Worm (Caenorhabditis elegans): ENCODE data around the gene metl-1.

ce11 chrII:11443862-11444261, 29.5 kb downstream of the metl-1 start, which contains the start of gene adbp-1:
- TF ChIP-seq nhr-12 (tag; optimal IDR thresholded peaks at IDR 0.05), result no peak
- no peak for TF ChIP-seq elt-1 (tag; optimal IDR thresholded peaks at IDR 0.05)
- no peak for TF ChIP-seq lin-13 (GFP tag; optimal IDR thresholded peaks at IDR 0.05)
- no peak for TF ChIP-seq nhr-6 (tag; optimal IDR thresholded peaks at IDR 0.05)
- no peak for TF ChIP-seq elt-3 (tag; optimal IDR thresholded peaks at IDR 0.05)
- no peak for TF ChIP-seq unc-62 (GFP tag; optimal IDR thresholded peaks at IDR 0.05)
- no peak for TF ChIP-seq ztf-11 (tag; optimal IDR thresholded peaks at IDR 0.05)
- TF ChIP-seq nhr-129 (tag; optimal IDR thresholded peaks at IDR 0.05), result no peak
- TF ChIP-seq nhr-77 (tag; optimal IDR thresholded peaks at IDR 0.05), result no peak
- no peak for TF ChIP-seq mab-5 (tag; optimal IDR thresholded peaks at IDR 0.05)
- TF ChIP-seq fos-1 (tag; optimal IDR thresholded peaks at IDR 0.05), result no peak
- TF ChIP-seq nhr-237 (tag; optimal IDR thresholded peaks at IDR 0.05), result no peak
